Worm (Caenorhabditis elegans): ENCODE results near the gene R05D8.9.

ce11 chrV:2728236-2728635 is 39.1 kb downstream of the R05D8.9 start, which contains the start of gene str-33:
- TF ChIP-seq alr-1 (tag; optimal IDR thresholded peaks at IDR 0.05) (no peak), unc-55 (GFP tag; optimal IDR thresholded peaks at IDR 0.05) (no peak), aly-2 (tag; optimal IDR thresholded peaks at IDR 0.05) (no peak), lin-39 (tag; optimal IDR thresholded peaks at IDR 0.05) (no peak), blmp-1 (tag; optimal IDR thresholded peaks at IDR 0.05; ENCODE audit: insufficient read depth) (no peak), unc-62 (GFP tag; optimal IDR thresholded peaks at IDR 0.05) (no peak), ZK546.5 (tag; optimal IDR thresholded peaks at IDR 0.05) (no peak), fos-1 (tag; optimal IDR thresholded peaks at IDR 0.05) (no peak)
